Fruit fly (Drosophila melanogaster) whole organism, wandering third instar larva: Measurements from ENCODE around the gene CG12071.

ENCODE experiments used
- Abd-B ChIP-seq: fragments of >200 bp; optimal IDR thresholded peaks from 2 replicates; lab custom pipeline; 2017; ENCODE audit warnings: missing biosample characterization, missing genetic modification characterization
- Dif ChIP-seq: fragments of 200-275, 200-300 bp; sonication (Bioruptor generic); optimal IDR thresholded peaks from 2 replicates; lab custom pipeline; 2018; ENCODE audit warnings: missing biosample characterization, missing genetic modification characterization; ENCODE audit not compliant: partially characterized antibody
- Hr78 ChIP-seq: fragments of >200 bp; optimal IDR thresholded peaks from 2 replicates; lab custom pipeline; 2017; ENCODE audit warnings: missing biosample characterization, missing genetic modification characterization
- Mio ChIP-seq: sonication (Bioruptor generic); optimal IDR thresholded peaks from 2 replicates; lab custom pipeline; 2016; ENCODE audit warnings: missing biosample characterization, missing genetic modification characterization
- OdsH ChIP-seq: fragments of 200-800 bp; sonication (Bioruptor generic); optimal IDR thresholded peaks from 2 replicates; lab custom pipeline; 2016; ENCODE audit warnings: missing biosample characterization, mild to moderate bottlenecking, missing genetic modification characterization
- Sp1 ChIP-seq: fragments of 200-800 bp; sonication (Bioruptor generic); optimal IDR thresholded peaks from 3 replicates; lab custom pipeline; 2019; ENCODE audit warnings: missing biosample characterization, mild to moderate bottlenecking, missing genetic modification characterization, moderate library complexity
- brk ChIP-seq: fragments of 200-800 bp; sonication (Bioruptor generic); optimal IDR thresholded peaks from 2 replicates; lab custom pipeline; 2016; ENCODE audit warnings: missing biosample characterization, mild to moderate bottlenecking, missing genetic modification characterization
- foxo ChIP-seq, 2 experiments: fragments of 200-800 bp; sonication (Bioruptor generic); optimal IDR thresholded peaks; 2 replicates in 1 of 2; 3 replicates in 1 of 2; lab custom pipeline; 2016 to 2017; ENCODE audit warnings: missing biosample characterization in 2 of 2, missing genetic modification characterization in 2 of 2
- fru ChIP-seq: fragments of 200-800 bp; sonication (Bioruptor generic); optimal IDR thresholded peaks from 3 replicates; lab custom pipeline; 2016; ENCODE audit warnings: missing biosample characterization, mild to moderate bottlenecking, missing genetic modification characterization
- pan ChIP-seq: fragments of >200 bp; optimal IDR thresholded peaks from 2 replicates; lab custom pipeline; 2017

dm6 chr3R:30888550-30889259, 7.9 kb upstream of the CG12071 start, which contains the start of gene Sap-r:
- TF ChIP-seq OdsH (GFP tag; lab: Kevin White, UChicago) (no peak), fru (GFP tag; lab: Kevin White, UChicago) (no peak), Abd-B (GFP tag; lab: Kevin White, UChicago) (no peak), pan (lab: Kevin White, UChicago) (no peak), Dif (GFP tag; lab: Kevin White, UChicago) (peak; percentile 44), brk (GFP tag; lab: Kevin White, UChicago) (no peak), Mio (GFP tag; lab: Kevin White, UChicago) (no peak), foxo (GFP tag; optimal IDR thresholded peaks at IDR 0.05; lab: Kevin White, UChicago) (no peak), Hr78 (GFP tag; lab: Kevin White, UChicago) (no peak), Sp1 (GFP tag; lab: Kevin White, UChicago) (peak; percentile 57)
